Fruit fly (Drosophila melanogaster): ENCODE data around the gene Cph.

The Cph gene

DNA sequence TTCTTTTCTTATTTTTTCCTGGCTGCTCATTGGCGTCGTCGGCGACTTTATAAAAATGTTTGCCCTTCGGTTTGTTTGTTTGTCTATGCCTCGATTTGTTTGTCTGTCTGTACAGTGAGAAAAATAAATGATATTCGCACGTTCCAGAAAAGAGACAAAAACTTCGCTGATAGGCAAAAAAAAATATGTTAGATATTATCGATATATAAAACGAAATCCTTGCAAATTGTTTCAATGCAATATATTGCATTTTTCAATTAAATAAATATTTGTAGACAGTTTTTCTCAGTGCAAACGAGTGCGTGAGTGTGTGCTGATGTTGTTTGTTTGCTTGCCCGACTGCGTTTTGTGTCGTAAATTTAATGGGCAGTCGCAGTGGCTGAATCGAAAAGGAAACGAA is 139.5 kb downstream of the Cph start (continued):
- TF ChIP-seq slbo (GFP tag; IDR thresholded peaks at IDR 0.05) (0 out of 2 replicates have a peak, but pooled peaks have one; percentile 28), otp (GFP tag; IDR thresholded peaks at IDR 0.05) (peak; percentile 48; the same call in 1 of the 3 replicates), CG16863 (GFP tag; optimal IDR thresholded peaks at IDR 0.05) (peak; percentile 27), pnt (GFP tag; optimal IDR thresholded peaks at IDR 0.05) (peak; percentile 61), CG10959 (GFP tag; IDR thresholded peaks at IDR 0.05) (peak; percentile 74), CG1832 (GFP tag; optimal IDR thresholded peaks at IDR 0.05) (no peak), Sox100B (GFP tag; optimal IDR thresholded peaks at IDR 0.05) (peak; percentile 43), rib (GFP tag; IDR thresholded peaks at IDR 0.05) (no peak), gsb-n (tag; optimal IDR thresholded peaks at IDR 0.05) (peak; percentile 74), dmrt11E (tag; optimal IDR thresholded peaks at IDR 0.05) (peak; percentile 90), yki (optimal IDR thresholded peaks at IDR 0.05) (no peak), sqz (GFP tag; optimal IDR thresholded peaks at IDR 0.05) (peak; percentile 52), CG18764 (GFP tag; optimal IDR thresholded peaks at IDR 0.05) (peak; percentile 41), sob (GFP tag; IDR thresholded peaks at IDR 0.05) (peak; percentile 22; the same call in 1 of the 2 replicates), HLH54F (GFP tag; optimal IDR thresholded peaks at IDR 0.05) (peak; percentile 22), ara (GFP tag; IDR thresholded peaks at IDR 0.05) (peak; percentile 76; the same call in 1 of the 2 replicates), gem (tag; optimal IDR thresholded peaks at IDR 0.05) (peak; percentile 83), Ptx1 (GFP tag; IDR thresholded peaks at IDR 0.05) (0 out of 2 replicates have a peak, but pooled peaks have one; percentile 24), maf-S (GFP tag; optimal IDR thresholded peaks at IDR 0.05) (peak; percentile 11), mam (GFP tag; optimal IDR thresholded peaks at IDR 0.05) (peak; percentile 19), CG8944 (GFP tag; optimal IDR thresholded peaks at IDR 0.05) (peak; percentile 45), CG8359 (GFP tag; optimal IDR thresholded peaks at IDR 0.05; ENCODE audit: borderline replicate concordance) (peak; percentile 59), peb (GFP tag; IDR thresholded peaks at IDR 0.05) (no peak), CTCF (GFP tag; optimal IDR thresholded peaks at IDR 0.05) (peak; percentile 7), Gug (GFP tag; IDR thresholded peaks at IDR 0.05) (no peak; the same call in 3 of the 4 replicates), CG13775 (GFP tag; optimal IDR thresholded peaks at IDR 0.05) (peak; percentile 72), CG11456 (GFP tag; IDR thresholded peaks at IDR 0.05) (no peak), dimm (GFP tag; IDR thresholded peaks at IDR 0.05) (no peak), fd3F (GFP tag; optimal IDR thresholded peaks at IDR 0.05) (no peak), stc (GFP tag; IDR thresholded peaks at IDR 0.05) (no peak), en (GFP tag; optimal IDR thresholded peaks at IDR 0.05) (peak; percentile 41), lov (optimal IDR thresholded peaks at IDR 0.05) (no peak), lov (GFP tag; IDR thresholded peaks at IDR 0.05) (peak; percentile 65; the same call in 1 of the 3 replicates), ewg (GFP tag; optimal IDR thresholded peaks at IDR 0.05) (no peak), p53 (GFP tag; optimal IDR thresholded peaks at IDR 0.05) (peak; percentile 9), CG10462 (GFP tag; optimal IDR thresholded peaks at IDR 0.05) (peak; percentile 37), Six4 (GFP tag; optimal IDR thresholded peaks at IDR 0.05) (peak; percentile 41), D19B (GFP tag; optimal IDR thresholded peaks at IDR 0.05) (no peak), Xbp1 (GFP tag; optimal IDR thresholded peaks at IDR 0.05) (peak; percentile 70), eyg (GFP tag; optimal IDR thresholded peaks at IDR 0.05) (no peak), CG34224 (GFP tag; IDR thresholded peaks at IDR 0.05; ENCODE audit: partially characterized antibody) (no peak), CG2875 (GFP tag; optimal IDR thresholded peaks at IDR 0.05) (peak; percentile 48), sens (GFP tag) (peak; percentile 95), exex (tag; optimal IDR thresholded peaks at IDR 0.05) (no peak), danr (GFP tag; IDR thresholded peaks at IDR 0.05) (no peak)
